Worm (Caenorhabditis elegans): Measurements from ENCODE around the gene T11G6.2.

T11G6.2 gene

ce11 chrIV:10821672-10822304 lies 36.5 kb downstream of the T11G6.2 start (continued):
- TF ChIP-seq tbx-2 (tag; optimal IDR thresholded peaks at IDR 0.05) = peak; percentile 75
- no peak for TF ChIP-seq unc-39 (tag; optimal IDR thresholded peaks at IDR 0.05)
- peak; percentile 77 for TF ChIP-seq elt-2 (tag; optimal IDR thresholded peaks at IDR 0.05)
- no peak for TF ChIP-seq elt-3 (tag; optimal IDR thresholded peaks at IDR 0.05)
- peak; percentile 40 for TF ChIP-seq egl-5 (tag; optimal IDR thresholded peaks at IDR 0.05)
- TF ChIP-seq ceh-9 (tag; optimal IDR thresholded peaks at IDR 0.05) = no peak
- TF ChIP-seq nhr-77 (tag; optimal IDR thresholded peaks at IDR 0.05) = no peak
- no peak for TF ChIP-seq aly-2 (tag; optimal IDR thresholded peaks at IDR 0.05)
- TF ChIP-seq nfya-1 (tag; optimal IDR thresholded peaks at IDR 0.05; ENCODE audit: insufficient read depth) = peak; percentile 68
- no peak for TF ChIP-seq daf-12 (tag; optimal IDR thresholded peaks at IDR 0.05)
- TF ChIP-seq nhr-28 (tag; optimal IDR thresholded peaks at IDR 0.05) = no peak
- TF ChIP-seq R02D3.7 (tag; optimal IDR thresholded peaks at IDR 0.05) = peak; percentile 15

- TF ChIP-seq sea-2 (GFP tag; optimal IDR thresholded peaks at IDR 0.05) (no peak), unc-62 (GFP tag; optimal IDR thresholded peaks at IDR 0.05) (no peak), nfya-1 (tag; optimal IDR thresholded peaks at IDR 0.05; ENCODE audit: insufficient read depth) (peak; percentile 5)
Observed at ce11 chrIV:10820837-10821671, 37.2 kb downstream of the T11G6.2 start.

ce11 chrIV:10820114-10820513 lies 38.2 kb downstream of the T11G6.2 start:
- TF ChIP-seq pqm-1 (tag; optimal IDR thresholded peaks at IDR 0.05) = peak; percentile 2
- TF ChIP-seq elt-2 (tag; optimal IDR thresholded peaks at IDR 0.05) = peak; percentile 69
- TF ChIP-seq nhr-76 (tag; optimal IDR thresholded peaks at IDR 0.05) = no peak
- TF ChIP-seq nfya-1 (tag; optimal IDR thresholded peaks at IDR 0.05; ENCODE audit: insufficient read depth) = peak; percentile 10
- no peak for TF ChIP-seq mdl-1 (tag; optimal IDR thresholded peaks at IDR 0.05)
- no peak for TF ChIP-seq daf-12 (tag; optimal IDR thresholded peaks at IDR 0.05)
- no peak for TF ChIP-seq mml-1 (tag; optimal IDR thresholded peaks at IDR 0.05)

- TF ChIP-seq hmg-11 (tag; optimal IDR thresholded peaks at IDR 0.05) = no peak
- TF ChIP-seq nhr-76 (tag; optimal IDR thresholded peaks at IDR 0.05) = no peak
- no peak for TF ChIP-seq sea-2 (GFP tag; optimal IDR thresholded peaks at IDR 0.05)
- TF ChIP-seq lin-39 (tag; optimal IDR thresholded peaks at IDR 0.05) = peak; percentile 11
- TF ChIP-seq ceh-16 (tag; optimal IDR thresholded peaks at IDR 0.05) = no peak
- no peak for TF ChIP-seq egl-5 (tag; optimal IDR thresholded peaks at IDR 0.05)
- TF ChIP-seq daf-12 (tag; optimal IDR thresholded peaks at IDR 0.05) = no peak
- peak; percentile 22 for TF ChIP-seq nfya-1 (tag; optimal IDR thresholded peaks at IDR 0.05; ENCODE audit: insufficient read depth)
- TF ChIP-seq nhr-23 (tag; optimal IDR thresholded peaks at IDR 0.05) = no peak
- no peak for TF ChIP-seq ceh-28 (tag; optimal IDR thresholded peaks at IDR 0.05)
- no peak for TF ChIP-seq jun-1 (tag; optimal IDR thresholded peaks at IDR 0.05)
- TF ChIP-seq unc-39 (tag; optimal IDR thresholded peaks at IDR 0.05) = no peak
- no peak for TF ChIP-seq nhr-28 (tag; optimal IDR thresholded peaks at IDR 0.05)
- TF ChIP-seq ztf-4 (tag; optimal IDR thresholded peaks at IDR 0.05) = no peak
Observed at ce11 chrIV:10819049-10819448, 39.2 kb downstream of the T11G6.2 start.

ce11 chrIV:10817030-10817429 lies 41.3 kb downstream of the T11G6.2 start:
- TF ChIP-seq daf-12 (tag; optimal IDR thresholded peaks at IDR 0.05) (no peak), mdl-1 (tag; optimal IDR thresholded peaks at IDR 0.05) (no peak), sea-2 (GFP tag; optimal IDR thresholded peaks at IDR 0.05) (no peak), ceh-16 (tag; optimal IDR thresholded peaks at IDR 0.05) (no peak), nhr-23 (tag; optimal IDR thresholded peaks at IDR 0.05) (peak; percentile 9), tbx-2 (tag; optimal IDR thresholded peaks at IDR 0.05) (no peak), ZK546.5 (tag; optimal IDR thresholded peaks at IDR 0.05) (no peak), ztf-11 (tag; optimal IDR thresholded peaks at IDR 0.05) (no peak), elt-1 (tag; optimal IDR thresholded peaks at IDR 0.05) (no peak), nhr-12 (tag; optimal IDR thresholded peaks at IDR 0.05) (no peak), lin-15B (tag; optimal IDR thresholded peaks at IDR 0.05) (no peak), nhr-237 (tag; optimal IDR thresholded peaks at IDR 0.05) (no peak), egl-27 (tag; optimal IDR thresholded peaks at IDR 0.05) (no peak), unc-62 (GFP tag; optimal IDR thresholded peaks at IDR 0.05) (no peak), zag-1 (tag; optimal IDR thresholded peaks at IDR 0.05) (no peak), snpc-4 (tag; optimal IDR thresholded peaks at IDR 0.05) (no peak), lin-39 (tag; optimal IDR thresholded peaks at IDR 0.05) (peak; percentile 23), ama-1 (optimal IDR thresholded peaks at IDR 0.05) (no peak), fkh-2 (tag; optimal IDR thresholded peaks at IDR 0.05) (no peak), R02D3.7 (tag; optimal IDR thresholded peaks at IDR 0.05) (no peak), nhr-76 (tag; optimal IDR thresholded peaks at IDR 0.05) (no peak), ceh-9 (tag; optimal IDR thresholded peaks at IDR 0.05) (no peak), jun-1 (tag; optimal IDR thresholded peaks at IDR 0.05) (no peak), hmg-11 (tag; optimal IDR thresholded peaks at IDR 0.05) (peak; percentile 70), ceh-82 (tag; optimal IDR thresholded peaks at IDR 0.05) (no peak), nfya-1 (tag; optimal IDR thresholded peaks at IDR 0.05; ENCODE audit: insufficient read depth) (peak; percentile 18), pha-4 (tag; optimal IDR thresholded peaks at IDR 0.05) (no peak), ceh-28 (tag; optimal IDR thresholded peaks at IDR 0.05) (no peak), lsy-12 (tag; optimal IDR thresholded peaks at IDR 0.05) (no peak), elt-2 (tag; optimal IDR thresholded peaks at IDR 0.05) (no peak), fkh-10 (GFP tag; optimal IDR thresholded peaks at IDR 0.05) (no peak), ztf-4 (tag; optimal IDR thresholded peaks at IDR 0.05) (no peak)
